Worm (Caenorhabditis elegans): ENCODE data around the gene F11E6.9.

The F11E6.9 gene

ce11 chrIV:17441260-17441659, 33.9 kb downstream of the F11E6.9 start:
- TF ChIP-seq elt-2 (tag; optimal IDR thresholded peaks at IDR 0.05) (peak; percentile 25), nhr-43 (tag; optimal IDR thresholded peaks at IDR 0.05; ENCODE audit: poor library complexity, severe bottlenecking) (peak; percentile 6), elt-3 (tag; optimal IDR thresholded peaks at IDR 0.05) (no peak), nhr-25 (tag; optimal IDR thresholded peaks at IDR 0.05) (peak; percentile 39)

ce11 chrIV:17440417-17440816, 34.7 kb downstream of the F11E6.9 start, which contains the start of gene F08A7.1:
Gene F08A7.1, plus strand, starts transcription at chrIV:17440607.
- TF ChIP-seq nhr-28 (tag; optimal IDR thresholded peaks at IDR 0.05) (no peak), elt-2 (tag; optimal IDR thresholded peaks at IDR 0.05) (peak; percentile 71), unc-39 (tag; optimal IDR thresholded peaks at IDR 0.05) (no peak), mdl-1 (tag; optimal IDR thresholded peaks at IDR 0.05) (no peak), ceh-28 (tag; optimal IDR thresholded peaks at IDR 0.05) (no peak), lin-39 (tag; optimal IDR thresholded peaks at IDR 0.05) (no peak), nfya-1 (tag; optimal IDR thresholded peaks at IDR 0.05; ENCODE audit: insufficient read depth) (no peak), ztf-4 (tag; optimal IDR thresholded peaks at IDR 0.05) (no peak), jun-1 (tag; optimal IDR thresholded peaks at IDR 0.05) (no peak), sea-2 (GFP tag; optimal IDR thresholded peaks at IDR 0.05) (no peak), hmg-11 (tag; optimal IDR thresholded peaks at IDR 0.05) (no peak), tbx-2 (tag; optimal IDR thresholded peaks at IDR 0.05) (no peak), daf-12 (tag; optimal IDR thresholded peaks at IDR 0.05) (no peak), pha-4 (tag; optimal IDR thresholded peaks at IDR 0.05) (peak; percentile 48), pqm-1 (tag; optimal IDR thresholded peaks at IDR 0.05) (peak; percentile 78), elt-3 (tag; optimal IDR thresholded peaks at IDR 0.05) (no peak), nhr-23 (tag; optimal IDR thresholded peaks at IDR 0.05) (no peak)

ce11 chrIV:17440001-17440400, 35.1 kb downstream of the F11E6.9 start, which contains the start of gene C06A12.19:
Gene C06A12.19, minus strand, starts transcription at chrIV:17440101.
- TF ChIP-seq nhr-25 (tag; optimal IDR thresholded peaks at IDR 0.05) (no peak), sea-2 (GFP tag; optimal IDR thresholded peaks at IDR 0.05) (no peak), elt-1 (tag; optimal IDR thresholded peaks at IDR 0.05) (no peak), nhr-43 (tag; optimal IDR thresholded peaks at IDR 0.05; ENCODE audit: poor library complexity, severe bottlenecking) (no peak), nhr-28 (tag; optimal IDR thresholded peaks at IDR 0.05) (no peak), ZK546.5 (tag; optimal IDR thresholded peaks at IDR 0.05) (no peak), ceh-82 (tag; optimal IDR thresholded peaks at IDR 0.05) (no peak), elt-3 (tag; optimal IDR thresholded peaks at IDR 0.05) (no peak), ceh-16 (tag; optimal IDR thresholded peaks at IDR 0.05) (no peak), unc-39 (tag; optimal IDR thresholded peaks at IDR 0.05) (no peak)

ce11 chrIV:17437038-17437437, 38.1 kb downstream of the F11E6.9 start, which contains the start of gene C06A12.8:
Gene C06A12.8, plus strand, starts transcription at chrIV:17437338.
- TF ChIP-seq jun-1 (tag; optimal IDR thresholded peaks at IDR 0.05) (no peak), hmg-11 (tag; optimal IDR thresholded peaks at IDR 0.05) (no peak), egl-27 (tag; optimal IDR thresholded peaks at IDR 0.05) (no peak), ceh-16 (tag; optimal IDR thresholded peaks at IDR 0.05) (no peak), egl-5 (tag; optimal IDR thresholded peaks at IDR 0.05) (no peak), lin-15B (tag; optimal IDR thresholded peaks at IDR 0.05) (no peak), aly-2 (tag; optimal IDR thresholded peaks at IDR 0.05) (no peak)

ce11 chrIV:17436552-17436951, 38.6 kb downstream of the F11E6.9 start, which contains the start of gene gcy-27:
Gene gcy-27, minus strand, starts transcription at chrIV:17436652.
- TF ChIP-seq nhr-237 (tag; optimal IDR thresholded peaks at IDR 0.05): no peak

- TF ChIP-seq unc-39 (tag; optimal IDR thresholded peaks at IDR 0.05) (no peak), mml-1 (tag; optimal IDR thresholded peaks at IDR 0.05) (no peak), nhr-237 (tag; optimal IDR thresholded peaks at IDR 0.05) (no peak), nhr-25 (tag; optimal IDR thresholded peaks at IDR 0.05) (no peak), unc-62 (GFP tag; optimal IDR thresholded peaks at IDR 0.05) (no peak), ceh-16 (tag; optimal IDR thresholded peaks at IDR 0.05) (no peak), elt-3 (tag; optimal IDR thresholded peaks at IDR 0.05) (no peak), jun-1 (tag; optimal IDR thresholded peaks at IDR 0.05) (no peak), nhr-43 (tag; optimal IDR thresholded peaks at IDR 0.05; ENCODE audit: poor library complexity, severe bottlenecking) (no peak)
Observed at ce11 chrIV:17435228-17435627, 39.9 kb downstream of the F11E6.9 start.

All from whole organism, L3 larva.